Fruit fly (Drosophila melanogaster): ENCODE results near the gene Osi15.

- TF ChIP-seq CG6254 (GFP tag; optimal IDR thresholded peaks at IDR 0.05), result no peak
- TF ChIP-seq CG17802 (tag; optimal IDR thresholded peaks at IDR 0.05), result no peak
Measured at dm6 chr3R:6329774-6330298, 28.2 kb downstream of the Osi15 start, which contains the start of gene Osi18.
